Worm (Caenorhabditis elegans) whole organism, L3 larva: Measurements from ENCODE around the gene rnh-1.2.

Source experiments
- R02D3.7 ChIP-seq: fragments of 150-350 bp; optimal IDR thresholded peaks from 2 replicates; lab custom pipeline; 2014; ENCODE audit warnings: missing biosample characterization, missing genetic modification characterization
- aly-2 ChIP-seq: fragments of 150-350 bp; optimal IDR thresholded peaks from 2 replicates; lab custom pipeline; 2014; ENCODE audit warnings: missing biosample characterization, missing genetic modification characterization
- ceh-9 ChIP-seq: sonication (generic microtip); optimal IDR thresholded peaks from 2 replicates; lab custom pipeline; 2018; ENCODE audit warnings: missing biosample characterization, missing genetic modification characterization
- elt-1 ChIP-seq: fragments of 150-350 bp; optimal IDR thresholded peaks from 2 replicates; lab custom pipeline; 2014; ENCODE audit warnings: missing biosample characterization, missing genetic modification characterization
- jun-1 ChIP-seq: fragments of 150-350 bp; optimal IDR thresholded peaks from 2 replicates; lab custom pipeline; 2014; ENCODE audit warnings: missing biosample characterization, missing genetic modification reagents, missing genetic modification characterization
- pha-4 ChIP-seq: fragments of 150-350 bp; optimal IDR thresholded peaks from 2 replicates; lab custom pipeline; 2014; ENCODE audit warnings: missing biosample characterization, missing genetic modification reagents, missing genetic modification characterization
- pqm-1 ChIP-seq: fragments of 150-350 bp; optimal IDR thresholded peaks from 2 replicates; lab custom pipeline; 2017; ENCODE audit warnings: missing biosample characterization, missing genetic modification characterization, inconsistent platforms
- skn-1 ChIP-seq: fragments of 150-350 bp; optimal IDR thresholded peaks from 2 replicates; lab custom pipeline; 2014; ENCODE audit warnings: missing biosample characterization, missing genetic modification characterization
- unc-62 ChIP-seq: fragments of 150-350 bp; sonication (generic microtip); optimal IDR thresholded peaks from 4 replicates; lab custom pipeline; 2014; ENCODE audit warnings: missing biosample characterization, missing genetic modification reagents, missing genetic modification characterization

ce11 chrII:9859575-9859974 lies 17.7 kb upstream of the rnh-1.2 start, which contains the start of gene chil-5:
- no peak for TF ChIP-seq unc-62 (GFP tag; lab: Kevin White, UChicago)
- TF ChIP-seq R02D3.7, result no peak
- TF ChIP-seq ceh-9 (tag; lab: Kevin White, UChicago), result no peak
- no peak for TF ChIP-seq pqm-1
- TF ChIP-seq jun-1, result no peak
- no peak for TF ChIP-seq skn-1 (tag; lab: Kevin White, UChicago)
- no peak for TF ChIP-seq pha-4 (tag; lab: Kevin White, UChicago)
- TF ChIP-seq elt-1 (tag; lab: Kevin White, UChicago), result no peak
- TF ChIP-seq aly-2 (tag; lab: Kevin White, UChicago), result no peak
